Worm (Caenorhabditis elegans): ENCODE data around the gene ccm-3.

ccm-3 gene

ce11 chrII:10579655-10580054 is 27.4 kb downstream of the ccm-3 start, which contains the start of gene dohh-1:
Gene dohh-1 (plus strand): TSS chrII:10579955.
- TF ChIP-seq mab-5 (tag; optimal IDR thresholded peaks at IDR 0.05) (no peak), nhr-28 (tag; optimal IDR thresholded peaks at IDR 0.05) (no peak)

DNA sequence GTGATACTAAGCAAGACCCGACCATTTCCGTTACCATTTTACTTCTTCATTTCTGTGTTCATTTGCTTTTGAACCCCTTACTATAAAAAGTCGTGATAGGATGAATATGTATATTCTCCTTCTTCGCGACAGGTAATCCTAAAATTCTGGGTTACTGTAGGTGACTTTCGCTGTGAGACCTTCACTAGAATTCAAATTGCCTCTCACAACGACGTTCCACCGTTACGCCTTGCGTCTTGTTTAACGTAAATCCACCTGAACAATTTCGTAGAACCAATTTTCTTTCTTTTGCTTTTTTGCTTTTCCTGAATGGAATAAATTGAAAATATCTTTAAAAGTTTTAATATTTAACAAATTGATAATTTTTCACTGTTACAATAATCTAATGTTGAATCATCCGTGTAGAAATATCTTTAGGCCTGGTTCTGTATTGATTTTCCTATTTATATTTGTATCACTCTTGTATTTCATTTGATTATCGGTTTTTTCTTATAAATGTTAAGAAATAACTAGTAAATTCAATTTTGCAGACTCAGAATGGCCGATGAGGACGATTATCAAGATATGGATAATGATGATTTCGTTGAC is 28.1 kb downstream of the ccm-3 start, which contains the start of gene rpb-6:
Gene rpb-6 (plus strand): TSS at position 538 of the 588 bp plus-strand sequence.
- peak; percentile 70 for TF ChIP-seq lsy-2 (tag; optimal IDR thresholded peaks at IDR 0.05)
- no peak for TF ChIP-seq blmp-1 (tag; optimal IDR thresholded peaks at IDR 0.05)
- no peak for TF ChIP-seq elt-3 (tag; optimal IDR thresholded peaks at IDR 0.05)
- TF ChIP-seq lin-13 (tag; optimal IDR thresholded peaks at IDR 0.05): peak; percentile 9

- TF ChIP-seq nhr-28 (tag; optimal IDR thresholded peaks at IDR 0.05): no peak
- TF ChIP-seq ham-2 (GFP tag; optimal IDR thresholded peaks at IDR 0.05): no peak
- TF ChIP-seq nhr-12 (tag; optimal IDR thresholded peaks at IDR 0.05): no peak
- no peak for TF ChIP-seq sptf-1 (tag; optimal IDR thresholded peaks at IDR 0.05)
- TF ChIP-seq ces-1 (GFP tag; optimal IDR thresholded peaks at IDR 0.05): no peak
- no peak for TF ChIP-seq zip-8 (tag; optimal IDR thresholded peaks at IDR 0.05)
- no peak for TF ChIP-seq snpc-4 (tag; optimal IDR thresholded peaks at IDR 0.05)
- no peak for TF ChIP-seq mls-2 (tag; optimal IDR thresholded peaks at IDR 0.05)
- TF ChIP-seq nhr-237 (tag; optimal IDR thresholded peaks at IDR 0.05): no peak
- TF ChIP-seq cnd-1 (tag; optimal IDR thresholded peaks at IDR 0.05): no peak
- no peak for TF ChIP-seq unc-39 (tag; optimal IDR thresholded peaks at IDR 0.05)
- TF ChIP-seq nhr-2 (tag; optimal IDR thresholded peaks at IDR 0.05): no peak
Observed at ce11 chrII:10574177-10574576, 32.9 kb downstream of the ccm-3 start.

ce11 chrII:10571967-10572366 is 35.1 kb downstream of the ccm-3 start, which contains the start of gene C06A1.3:
Gene C06A1.3 (plus strand): TSS chrII:10572267.
- TF ChIP-seq unc-62 (GFP tag; optimal IDR thresholded peaks at IDR 0.05) (no peak), nhr-12 (tag; optimal IDR thresholded peaks at IDR 0.05) (no peak), mls-2 (tag; optimal IDR thresholded peaks at IDR 0.05) (no peak), elt-3 (tag; optimal IDR thresholded peaks at IDR 0.05) (no peak), sem-2 (GFP tag; optimal IDR thresholded peaks at IDR 0.05) (no peak), ham-2 (GFP tag; optimal IDR thresholded peaks at IDR 0.05) (no peak), elt-1 (tag; optimal IDR thresholded peaks at IDR 0.05; ENCODE audit: borderline replicate concordance, insufficient read depth) (no peak), mep-1 (tag; optimal IDR thresholded peaks at IDR 0.05) (no peak), ceh-43 (GFP tag; optimal IDR thresholded peaks at IDR 0.05) (no peak), hlh-1 (tag; optimal IDR thresholded peaks at IDR 0.05) (no peak), tbx-8 (GFP tag; optimal IDR thresholded peaks at IDR 0.05) (no peak), pha-4 (tag; optimal IDR thresholded peaks at IDR 0.05) (no peak), ztf-11 (tag; optimal IDR thresholded peaks at IDR 0.05) (no peak), nhr-28 (tag; optimal IDR thresholded peaks at IDR 0.05) (no peak), ces-1 (GFP tag; optimal IDR thresholded peaks at IDR 0.05) (no peak), snpc-4 (tag; optimal IDR thresholded peaks at IDR 0.05) (no peak), mab-5 (tag; optimal IDR thresholded peaks at IDR 0.05) (no peak), bed-3 (GFP tag; optimal IDR thresholded peaks at IDR 0.05) (no peak), lsy-2 (tag; optimal IDR thresholded peaks at IDR 0.05) (no peak), ceh-39 (tag; optimal IDR thresholded peaks at IDR 0.05) (no peak)

DNA sequence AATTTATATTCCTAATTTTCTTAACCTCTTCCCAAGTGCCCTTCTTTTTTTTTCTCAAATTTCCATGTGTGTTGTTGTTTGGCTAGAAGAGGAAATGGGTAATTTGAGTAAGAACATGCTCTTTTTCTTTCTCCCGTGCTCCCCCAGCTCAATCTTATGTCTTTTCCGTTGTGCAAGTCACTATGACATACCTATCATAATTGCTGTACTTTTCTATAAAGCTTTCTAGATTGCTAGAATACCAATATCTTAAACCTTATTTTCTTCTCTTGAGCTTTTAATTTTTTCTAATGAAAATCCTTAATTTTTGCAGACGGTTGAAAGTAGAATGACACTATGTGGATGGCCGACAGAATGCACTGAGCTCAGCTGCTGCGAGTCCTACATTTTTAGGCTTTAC is 36.8 kb downstream of the ccm-3 start, which contains the start of gene txt-13:
Gene txt-13 (plus strand): TSS at position 301 of the 400 bp plus-strand sequence.
- TF ChIP-seq nhr-76 (tag; optimal IDR thresholded peaks at IDR 0.05) (no peak), nhr-2 (tag; optimal IDR thresholded peaks at IDR 0.05) (no peak), blmp-1 (tag; optimal IDR thresholded peaks at IDR 0.05) (no peak), ztf-11 (tag; optimal IDR thresholded peaks at IDR 0.05) (no peak), mab-5 (tag; optimal IDR thresholded peaks at IDR 0.05) (no peak), ceh-43 (GFP tag; optimal IDR thresholded peaks at IDR 0.05) (no peak), pha-4 (tag; optimal IDR thresholded peaks at IDR 0.05) (no peak), drap-1 (GFP tag; optimal IDR thresholded peaks at IDR 0.05) (no peak), sem-2 (GFP tag; optimal IDR thresholded peaks at IDR 0.05) (no peak), lin-32 (GFP tag; optimal IDR thresholded peaks at IDR 0.05) (no peak), ceh-39 (tag; optimal IDR thresholded peaks at IDR 0.05) (no peak), lin-13 (tag; optimal IDR thresholded peaks at IDR 0.05) (no peak), cnd-1 (tag; optimal IDR thresholded peaks at IDR 0.05) (no peak), ceh-83 (GFP tag; optimal IDR thresholded peaks at IDR 0.05) (no peak), unc-39 (tag; optimal IDR thresholded peaks at IDR 0.05) (no peak), mep-1 (tag; optimal IDR thresholded peaks at IDR 0.05) (no peak)
